Fruit fly (Drosophila melanogaster): Measurements from ENCODE around the gene cic.

DNA sequence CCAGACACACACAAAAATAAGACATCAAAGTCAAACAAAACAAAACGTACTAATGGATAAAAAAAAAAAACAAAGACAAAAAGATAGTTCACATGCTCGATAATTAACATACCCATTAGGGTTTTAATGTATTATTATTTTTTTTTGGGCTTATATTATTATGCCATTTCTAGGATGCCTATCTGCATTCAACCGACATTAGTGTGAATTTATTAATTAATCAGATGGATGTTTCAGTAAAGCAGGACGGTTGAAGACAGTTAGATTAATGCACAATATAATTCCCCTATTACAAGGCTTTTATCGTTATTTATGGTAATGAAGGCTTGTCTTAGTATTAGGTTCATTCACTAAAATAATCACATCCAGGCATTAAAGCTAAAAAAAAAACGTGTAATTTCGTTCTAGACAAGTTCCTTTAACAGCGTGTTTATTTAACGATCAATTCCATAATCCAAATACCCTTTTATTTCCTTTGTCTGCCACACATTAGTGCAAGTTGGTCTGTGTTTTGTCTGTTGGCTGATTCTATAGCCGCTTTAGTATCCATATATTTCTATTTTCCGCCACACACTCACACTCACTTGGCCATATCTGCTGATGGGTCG lies 12.8 kb downstream of the cic start:
- TF ChIP-seq CG6276 (GFP tag; optimal IDR thresholded peaks at IDR 0.05) (no peak), CG10631 (GFP tag; optimal IDR thresholded peaks at IDR 0.05) (no peak), esn (GFP tag; optimal IDR thresholded peaks at IDR 0.05) (no peak), Blimp-1 (GFP tag; optimal IDR thresholded peaks at IDR 0.05) (no peak), CG6808 (GFP tag; optimal IDR thresholded peaks at IDR 0.05) (no peak), fd59A (GFP tag; optimal IDR thresholded peaks at IDR 0.05) (no peak), CG7368 (GFP tag; optimal IDR thresholded peaks at IDR 0.05) (no peak), svp (GFP tag) (no peak), CG34406 (GFP tag; optimal IDR thresholded peaks at IDR 0.05) (no peak), CG3032 (tag; optimal IDR thresholded peaks at IDR 0.05) (no peak), CG10669 (GFP tag; optimal IDR thresholded peaks at IDR 0.05) (no peak), CG16779 (tag; optimal IDR thresholded peaks at IDR 0.05) (no peak)
